Fruit fly (Drosophila melanogaster): ENCODE data around the gene Msr-110.

Gene Msr-110

DNA sequence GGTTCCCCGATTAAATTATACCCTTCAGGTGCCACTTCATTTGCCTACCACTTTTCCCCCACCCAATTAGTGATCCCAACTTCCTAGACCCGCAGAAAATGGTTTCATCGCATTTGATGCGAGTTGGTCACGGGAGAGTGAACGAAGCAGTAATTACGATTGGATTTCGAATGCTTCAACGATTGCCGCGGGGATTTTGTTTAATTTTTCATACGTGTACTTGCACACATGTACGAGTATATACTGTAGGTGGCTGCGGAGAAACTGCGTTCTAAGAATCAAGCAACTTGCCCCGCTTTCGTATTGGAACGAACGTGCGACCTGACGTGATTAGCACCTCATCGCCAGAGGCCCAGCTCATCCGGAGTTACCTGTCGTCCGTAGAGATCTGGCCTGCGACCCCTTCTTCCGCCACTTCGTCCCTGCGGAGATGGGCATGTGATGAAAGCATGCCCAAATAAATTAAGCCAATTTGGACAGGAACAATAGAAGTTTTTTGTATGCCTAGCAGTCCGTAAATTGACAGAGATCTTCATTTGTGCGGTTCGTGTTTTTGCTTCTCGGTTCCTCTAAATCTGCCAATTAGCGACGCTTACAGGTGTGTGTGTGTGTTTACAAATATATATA is 3.5 kb upstream of the Msr-110 start (continued):
- TF ChIP-seq CG7987 (GFP tag; optimal IDR thresholded peaks at IDR 0.05): peak; percentile 2
- 0 out of 2 replicates have a peak, but pooled peaks have one; percentile 7 for TF ChIP-seq HLH3B (GFP tag; IDR thresholded peaks at IDR 0.05)
- TF ChIP-seq chinmo (GFP tag; IDR thresholded peaks at IDR 0.05; ENCODE audit: partially characterized antibody): 0 out of 4 replicates have a peak, but pooled peaks have one; percentile 32
- TF ChIP-seq sob (GFP tag; IDR thresholded peaks at IDR 0.05): 0 out of 2 replicates have a peak, but pooled peaks have one; percentile 23
- no peak for TF ChIP-seq CG10366 (GFP tag; IDR thresholded peaks at IDR 0.05)

DNA sequence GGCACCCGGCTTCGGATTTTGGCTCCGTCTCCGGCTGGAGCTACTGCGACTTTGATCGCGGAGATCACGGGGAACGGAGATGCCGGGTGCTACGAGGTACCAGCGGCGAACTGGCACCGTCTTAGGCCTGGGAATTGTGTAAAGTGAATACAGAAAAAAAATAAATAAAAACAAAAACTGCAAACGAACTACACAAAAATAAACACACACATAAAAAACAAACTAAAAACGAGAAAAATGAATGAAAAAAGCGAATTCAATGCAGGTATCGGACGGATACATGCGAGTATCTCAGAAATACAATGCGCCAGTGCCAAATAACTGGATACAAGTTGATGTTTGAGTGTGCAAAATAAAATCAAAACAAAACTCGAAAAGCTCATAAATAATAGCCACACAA is 2.6 kb upstream of the Msr-110 start:
- TF ChIP-seq disco-r (GFP tag; optimal IDR thresholded peaks at IDR 0.05): no peak
- no peak for TF ChIP-seq CG17361 (GFP tag; IDR thresholded peaks at IDR 0.05)
- 0 out of 3 replicates have a peak, but pooled peaks have one; percentile 15 for TF ChIP-seq ci (GFP tag; IDR thresholded peaks at IDR 0.05)
- TF ChIP-seq sens (GFP tag): peak; percentile 30
- no peak for TF ChIP-seq ssp (GFP tag; IDR thresholded peaks at IDR 0.05)
- no peak for TF ChIP-seq CG10565 (GFP tag; optimal IDR thresholded peaks at IDR 0.05)
- peak; percentile 80 for TF ChIP-seq Drgx (GFP tag; IDR thresholded peaks at IDR 0.05)
- no peak for TF ChIP-seq CG13296 (GFP tag; optimal IDR thresholded peaks at IDR 0.05)
- TF ChIP-seq HLH3B (GFP tag; IDR thresholded peaks at IDR 0.05): no peak
- TF ChIP-seq HHEX (GFP tag; optimal IDR thresholded peaks at IDR 0.05): no peak
- no peak for TF ChIP-seq CG17385 (GFP tag; optimal IDR thresholded peaks at IDR 0.05)
- no peak for TF ChIP-seq Usf (GFP tag; optimal IDR thresholded peaks at IDR 0.05)
- peak; percentile 89 for TF ChIP-seq Ets65A (GFP tag)
- 0 out of 2 replicates have a peak, but pooled peaks have one; percentile 34 for TF ChIP-seq CG9932 (GFP tag; IDR thresholded peaks at IDR 0.05)
- 0 out of 3 replicates have a peak, but pooled peaks have one; percentile 46 for TF ChIP-seq CG11456 (GFP tag; IDR thresholded peaks at IDR 0.05)

DNA sequence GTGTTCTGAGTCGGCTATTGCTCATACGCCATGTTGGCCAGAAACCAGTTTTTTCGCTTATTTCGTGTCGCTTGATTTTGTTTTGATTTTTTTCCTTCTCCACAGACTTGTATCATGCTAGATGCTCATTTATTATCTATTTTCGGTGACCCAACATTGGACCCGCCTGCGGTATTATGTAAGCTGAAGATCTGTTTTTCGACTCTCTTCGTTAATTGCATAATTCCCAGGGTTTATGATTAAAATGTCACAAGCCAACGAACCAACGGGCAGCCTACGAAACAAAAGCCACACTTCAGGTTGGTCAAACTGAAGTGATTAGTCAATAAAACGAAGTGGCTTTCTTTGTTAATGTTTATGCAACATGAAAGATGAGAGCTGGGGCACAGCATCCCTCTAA is 1.4 kb upstream of the Msr-110 start:
- TF ChIP-seq abd-A (tag; optimal IDR thresholded peaks at IDR 0.05) (peak; percentile 30), jigr1 (GFP tag; IDR thresholded peaks at IDR 0.05) (no peak), Awh (GFP tag; IDR thresholded peaks at IDR 0.05) (0 out of 2 replicates have a peak, but pooled peaks have one; percentile 26), lab (GFP tag; optimal IDR thresholded peaks at IDR 0.05) (no peak), Chrac-16 (GFP tag; optimal IDR thresholded peaks at IDR 0.05) (no peak), CG13894 (tag; optimal IDR thresholded peaks at IDR 0.05) (peak; percentile 11), oc (tag; optimal IDR thresholded peaks at IDR 0.05) (peak; percentile 79), CG7372 (GFP tag; IDR thresholded peaks at IDR 0.05) (peak; percentile 32; the same call in 1 of the 2 replicates), Pdp1 (GFP tag; optimal IDR thresholded peaks at IDR 0.05) (peak in 1 of 2 experiments; percentile 94)

DNA sequence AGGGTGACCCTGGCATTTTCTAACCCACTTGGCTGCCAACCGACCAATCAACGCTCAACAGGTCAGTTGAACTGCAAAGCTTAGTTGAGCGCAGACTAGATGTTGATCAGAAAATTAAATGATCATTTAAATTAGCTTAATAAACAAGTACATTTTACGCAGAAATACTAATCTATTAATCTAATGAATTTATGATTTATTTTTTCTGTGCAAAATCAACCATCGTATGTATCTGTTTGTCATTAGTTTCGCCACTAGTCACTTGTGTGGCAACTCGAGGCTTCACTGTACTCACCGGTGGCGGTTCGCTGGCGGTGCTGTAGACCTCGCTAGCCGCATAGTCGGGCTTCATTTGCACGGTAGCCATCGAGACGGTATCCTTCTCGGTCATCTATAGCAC is 605 bp downstream of the Msr-110 start:
- TF ChIP-seq caup (GFP tag; optimal IDR thresholded peaks at IDR 0.05; ENCODE audit: severe bottlenecking) (no peak), CG10543 (GFP tag; optimal IDR thresholded peaks at IDR 0.05) (no peak), Sin3A (optimal IDR thresholded peaks at IDR 0.05) (no peak), Nf-YC (tag; optimal IDR thresholded peaks at IDR 0.05) (peak; percentile 81), kah (GFP tag; optimal IDR thresholded peaks at IDR 0.05) (no peak), CG5180 (GFP tag; optimal IDR thresholded peaks at IDR 0.05) (no peak), CG11504 (tag; optimal IDR thresholded peaks at IDR 0.05) (peak; percentile 7), grau (tag; optimal IDR thresholded peaks at IDR 0.05) (peak; percentile 74), CG10979 (tag; optimal IDR thresholded peaks at IDR 0.05) (no peak), Drgx (GFP tag; IDR thresholded peaks at IDR 0.05) (0 out of 2 replicates have a peak, but pooled peaks have one; percentile 17), NC2α (GFP tag; optimal IDR thresholded peaks at IDR 0.05) (no peak), lmd (GFP tag; IDR thresholded peaks at IDR 0.05) (peak; percentile 12; the same call in 1 of the 2 replicates), lov (optimal IDR thresholded peaks at IDR 0.05) (no peak), lov (GFP tag; IDR thresholded peaks at IDR 0.05) (no peak), CG4730 (GFP tag; IDR thresholded peaks at IDR 0.05) (no peak), CG10462 (GFP tag; optimal IDR thresholded peaks at IDR 0.05) (no peak), CrebB (tag; optimal IDR thresholded peaks at IDR 0.05) (no peak), bbx (GFP tag; IDR thresholded peaks at IDR 0.05; ENCODE audit: partially characterized antibody) (no peak), zf30C (GFP tag; optimal IDR thresholded peaks at IDR 0.05) (no peak), sisA (GFP tag; IDR thresholded peaks at IDR 0.05) (no peak)
